Fruit fly (Drosophila melanogaster) whole organism, pupa: ENCODE measurements around the gene CG14545.
A peak's percentile ranks its signal among the peaks of the same experiment; 100 is the strongest.

ENCODE experiments used
- CG10348 ChIP-seq: fragments of 200-800 bp; sonication (Bioruptor generic); IDR thresholded peaks from 2 replicates; pipeline ENCODE4 v1.3.6; 2022; ENCODE audit warnings: missing biosample characterization, missing genetic modification characterization
- CG12605 ChIP-seq: fragments of 200-800 bp; sonication (Bioruptor generic); IDR thresholded peaks from 2 replicates; pipeline ENCODE4 v1.3.6; 2022; ENCODE audit warnings: missing biosample characterization, missing genetic modification characterization
- CG13204 ChIP-seq: fragments of 200-800 bp; sonication (Bioruptor generic); optimal IDR thresholded peaks from 2 replicates; lab custom pipeline; 2018; ENCODE audit warnings: missing biosample characterization, mild to moderate bottlenecking, missing genetic modification characterization, moderate library complexity
- CG14655 ChIP-seq: fragments of 200-800 bp; sonication (Bioruptor generic); optimal IDR thresholded peaks from 3 replicates; lab custom pipeline; 2017; ENCODE audit warnings: mild to moderate bottlenecking, missing biosample characterization, missing genetic modification reagents, missing genetic modification characterization
- CG15710 ChIP-seq: fragments of 200-800 bp; sonication (Bioruptor generic); optimal IDR thresholded peaks from 2 replicates; lab custom pipeline; 2018; ENCODE audit warnings: missing biosample characterization, mild to moderate bottlenecking, missing genetic modification characterization, moderate library complexity
- CG17806 ChIP-seq: fragments of 200-800 bp; sonication (Bioruptor generic); optimal IDR thresholded peaks from 2 replicates; lab custom pipeline; 2018; ENCODE audit warnings: missing biosample characterization, mild to moderate bottlenecking, missing genetic modification characterization, moderate library complexity
- CG32121 ChIP-seq: fragments of 200-800 bp; sonication (Bioruptor generic); IDR thresholded peaks from 2 replicates; pipeline ENCODE4 v1.3.6; 2022; ENCODE audit warnings: missing biosample characterization, missing genetic modification characterization
- CG34367 ChIP-seq: fragments of 200-800 bp; sonication (Bioruptor generic); optimal IDR thresholded peaks from 2 replicates; lab custom pipeline; 2018; ENCODE audit warnings: missing biosample characterization, mild to moderate bottlenecking, missing genetic modification characterization
- CG4496 ChIP-seq: fragments of 200-800 bp; sonication (Bioruptor generic); IDR thresholded peaks from 3 replicates; pipeline ENCODE4 v1.3.6; 2022; ENCODE audit warnings: missing biosample characterization, missing genetic modification characterization
- CG8159 ChIP-seq: fragments of 200-800 bp; sonication (Bioruptor generic); optimal IDR thresholded peaks from 3 replicates; lab custom pipeline; 2018; ENCODE audit warnings: missing biosample characterization, mild to moderate bottlenecking, missing genetic modification characterization, moderate library complexity
- CG8301 ChIP-seq: fragments of 200-800 bp; sonication (Bioruptor generic); optimal IDR thresholded peaks from 2 replicates; lab custom pipeline; 2018; ENCODE audit warnings: missing biosample characterization, mild to moderate bottlenecking, missing genetic modification characterization
- CG9948 ChIP-seq: fragments of 200-800 bp; sonication (Bioruptor generic); optimal IDR thresholded peaks from 2 replicates; lab custom pipeline; 2018; ENCODE audit warnings: missing biosample characterization, mild to moderate bottlenecking, missing genetic modification characterization, moderate library complexity
- D1 ChIP-seq: fragments of 200-800 bp; sonication (Bioruptor generic); optimal IDR thresholded peaks from 2 replicates; lab custom pipeline; 2018; ENCODE audit warnings: missing biosample characterization, mild to moderate bottlenecking, missing genetic modification characterization, moderate library complexity
- EcR ChIP-seq: fragments of 200-800 bp; sonication (Bioruptor generic); optimal IDR thresholded peaks from 3 replicates; lab custom pipeline; 2019; ENCODE audit warnings: missing biosample characterization, missing genetic modification characterization, mild to moderate bottlenecking, moderate library complexity, missing genetic modification reagents
- Ets98B ChIP-seq: fragments of 200-800 bp; sonication (Bioruptor generic); IDR thresholded peaks from 2 replicates; pipeline ENCODE4 v1.3.6; 2022; ENCODE audit warnings: missing biosample characterization, missing genetic modification characterization
- Pif1A ChIP-seq: fragments of 200-800 bp; sonication (Bioruptor generic); optimal IDR thresholded peaks from 3 replicates; lab custom pipeline; 2016; ENCODE audit warnings: missing biosample characterization, missing genetic modification characterization
- Pif1B ChIP-seq: fragments of 200-800 bp; sonication (Bioruptor generic); optimal IDR thresholded peaks from 3 replicates; lab custom pipeline; 2016; ENCODE audit warnings: missing biosample characterization, missing genetic modification characterization
- Snoo ChIP-seq: fragments of 200-800 bp; sonication (Bioruptor generic); optimal IDR thresholded peaks from 3 replicates; lab custom pipeline; 2017; ENCODE audit warnings: missing biosample characterization, mild to moderate bottlenecking, missing genetic modification characterization, inconsistent platforms
- fd96Ca ChIP-seq: fragments of 200-800 bp; sonication (Bioruptor generic); IDR thresholded peaks from 3 replicates; pipeline ENCODE4 v1.3.6; 2022; ENCODE audit warnings: missing biosample characterization, missing genetic modification characterization
- gl ChIP-seq: fragments of 200-800 bp; sonication (Bioruptor generic); optimal IDR thresholded peaks from 2 replicates; lab custom pipeline; 2018; ENCODE audit warnings: missing biosample characterization, mild to moderate bottlenecking, missing genetic modification characterization
- rn ChIP-seq: fragments of 200-800 bp; sonication (Bioruptor generic); IDR thresholded peaks from 2 replicates; pipeline ENCODE4 v1.3.6; 2022; ENCODE audit warnings: missing biosample characterization, missing genetic modification characterization

CG14545 gene

dm6 chr3R:25870389-25870788, 19.3 kb upstream of the CG14545 start:
- no peak for TF ChIP-seq CG8159 (tag; lab: Kevin White, UChicago)
- TF ChIP-seq gl (tag; lab: Kevin White, UChicago), result no peak
- TF ChIP-seq EcR, result no peak
- TF ChIP-seq CG14655 (GFP tag; lab: Kevin White, UChicago), result no peak
- TF ChIP-seq CG10348 (GFP tag; lab: Robert Waterston, UW), result no peak
- no peak for TF ChIP-seq CG34367 (tag; lab: Kevin White, UChicago)
- TF ChIP-seq fd96Ca, result no peak
- TF ChIP-seq Snoo (tag; lab: Kevin White, UChicago), result no peak
- no peak for TF ChIP-seq CG8301 (tag; lab: Kevin White, UChicago)

- peak; percentile 9 for TF ChIP-seq CG8301 (tag; lab: Kevin White, UChicago)
- no peak for TF ChIP-seq D1 (tag; lab: Kevin White, UChicago)
- no peak for TF ChIP-seq CG4496 (GFP tag; lab: Robert Waterston, UW)
- TF ChIP-seq CG9948 (tag; lab: Kevin White, UChicago), result no peak
- TF ChIP-seq CG15710 (tag; lab: Kevin White, UChicago), result no peak
- no peak for TF ChIP-seq CG32121 (GFP tag; lab: Robert Waterston, UW)
- TF ChIP-seq rn, result no peak
- no peak for TF ChIP-seq Snoo (tag; lab: Kevin White, UChicago)
- peak; percentile 39 for TF ChIP-seq CG14655 (GFP tag; lab: Kevin White, UChicago)
- TF ChIP-seq EcR, result no peak
- no peak for TF ChIP-seq Pif1A (GFP tag; lab: Kevin White, UChicago)
- TF ChIP-seq CG8159 (tag; lab: Kevin White, UChicago), result peak; percentile 49
These were observed 4.7 kb upstream of the CG14545 start, which contains the start of gene CG5890 for dm6 chr3R:25855594-25856305. TSS of gene CG5890 (plus strand) at chr3R:25856154.

- TF ChIP-seq rn, result no peak
- TF ChIP-seq CG15710 (tag; lab: Kevin White, UChicago), result peak; percentile 0
- TF ChIP-seq CG8159 (tag; lab: Kevin White, UChicago), result peak; percentile 31
- 0 out of 2 replicates have a peak, but pooled peaks have one; percentile 14 for TF ChIP-seq Ets98B (GFP tag; lab: Robert Waterston, UW)
- 0 out of 2 replicates have a peak, but pooled peaks have one; percentile 26 for TF ChIP-seq CG32121 (GFP tag; lab: Robert Waterston, UW)
- no peak for TF ChIP-seq Snoo (tag; lab: Kevin White, UChicago)
- TF ChIP-seq CG17806 (tag; lab: Kevin White, UChicago), result peak; percentile 38
- TF ChIP-seq gl (tag; lab: Kevin White, UChicago), result no peak
These were observed 3.7 kb upstream of the CG14545 start for dm6 chr3R:25854825-25855224.

- TF ChIP-seq gl (tag; lab: Kevin White, UChicago) (no peak), CG34367 (tag; lab: Kevin White, UChicago) (no peak), CG9948 (tag; lab: Kevin White, UChicago) (no peak), CG8301 (tag; lab: Kevin White, UChicago) (no peak), CG15710 (tag; lab: Kevin White, UChicago) (no peak), CG13204 (no peak)
These were observed 19.3 kb downstream of the CG14545 start, which contains the start of the genes Mst57Da and alpha4GT2 for dm6 chr3R:25831799-25832280. TSS of gene Mst57Da (minus strand) at chr3R:25831899. TSS of gene alpha4GT2 (plus strand) at chr3R:25832230.

- TF ChIP-seq Pif1A (GFP tag; lab: Kevin White, UChicago), result no peak
- no peak for TF ChIP-seq CG4496 (GFP tag; lab: Robert Waterston, UW)
- no peak for TF ChIP-seq CG9948 (tag; lab: Kevin White, UChicago)
- TF ChIP-seq Snoo (tag; lab: Kevin White, UChicago), result no peak
- no peak for TF ChIP-seq Ets98B (GFP tag; lab: Robert Waterston, UW)
- no peak for TF ChIP-seq CG10348 (GFP tag; lab: Robert Waterston, UW)
- no peak for TF ChIP-seq CG13204
- no peak for TF ChIP-seq CG34367 (tag; lab: Kevin White, UChicago)
- TF ChIP-seq CG8159 (tag; lab: Kevin White, UChicago), result no peak
- no peak for TF ChIP-seq CG14655 (GFP tag; lab: Kevin White, UChicago)
- TF ChIP-seq CG15710 (tag; lab: Kevin White, UChicago), result no peak
- TF ChIP-seq fd96Ca, result no peak
- TF ChIP-seq rn, result no peak
- no peak for TF ChIP-seq CG32121 (GFP tag; lab: Robert Waterston, UW)
- no peak for TF ChIP-seq D1 (tag; lab: Kevin White, UChicago)
- TF ChIP-seq CG17806 (tag; lab: Kevin White, UChicago), result no peak
- TF ChIP-seq, all 21 proteins: peak for 0
These were observed 20.3 kb downstream of the CG14545 start, which contains the start of gene Mst57Db for dm6 chr3R:25830814-25831213. TSS of gene Mst57Db (minus strand) at chr3R:25830914.

dm6 chr3R:25830128-25830527, 21.0 kb downstream of the CG14545 start, which contains the start of gene Sfp96F:
TSS of gene Sfp96F (minus strand) at chr3R:25830228.
- no peak for TF ChIP-seq CG12605
- TF ChIP-seq gl (tag; lab: Kevin White, UChicago), result no peak
- no peak for TF ChIP-seq CG14655 (GFP tag; lab: Kevin White, UChicago)
- TF ChIP-seq Pif1A (GFP tag; lab: Kevin White, UChicago), result no peak
- TF ChIP-seq CG32121 (GFP tag; lab: Robert Waterston, UW), result no peak
- no peak for TF ChIP-seq Pif1B (GFP tag; lab: Kevin White, UChicago)
- no peak for TF ChIP-seq CG8159 (tag; lab: Kevin White, UChicago)
- no peak for TF ChIP-seq CG10348 (GFP tag; lab: Robert Waterston, UW)
- TF ChIP-seq CG34367 (tag; lab: Kevin White, UChicago), result no peak
- no peak for TF ChIP-seq rn
- no peak for TF ChIP-seq CG15710 (tag; lab: Kevin White, UChicago)
- TF ChIP-seq Snoo (tag; lab: Kevin White, UChicago), result no peak
- no peak for TF ChIP-seq fd96Ca
- no peak for TF ChIP-seq CG17806 (tag; lab: Kevin White, UChicago)
